Fruit fly (Drosophila melanogaster): ENCODE data around the gene trn.

The trn gene

DNA sequence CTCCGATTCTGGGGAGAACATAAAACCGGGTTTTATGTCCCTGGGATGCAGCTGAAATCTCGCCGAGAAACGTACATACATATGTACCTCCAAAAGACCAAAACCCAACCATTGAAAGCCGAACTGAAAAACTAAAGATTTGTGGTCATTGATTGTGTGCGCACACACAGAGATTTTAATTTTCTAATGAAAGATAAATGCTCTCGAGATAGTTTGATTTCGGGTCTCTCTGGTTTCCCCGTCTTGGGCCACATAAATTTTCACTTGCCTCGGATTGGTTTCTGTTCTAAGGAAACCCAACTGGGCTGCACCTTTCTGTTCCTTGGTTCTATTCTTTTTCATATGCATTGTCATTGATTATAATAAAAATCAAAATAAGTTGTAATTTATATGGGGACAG lies 8.2 kb upstream of the trn start:
- TF ChIP-seq Hr96 (GFP tag; optimal IDR thresholded peaks at IDR 0.05), result no peak
- no peak for TF ChIP-seq kay (GFP tag; ENCODE audit: borderline replicate concordance)
- no peak for TF ChIP-seq CG12768 (GFP tag; optimal IDR thresholded peaks at IDR 0.05)

DNA sequence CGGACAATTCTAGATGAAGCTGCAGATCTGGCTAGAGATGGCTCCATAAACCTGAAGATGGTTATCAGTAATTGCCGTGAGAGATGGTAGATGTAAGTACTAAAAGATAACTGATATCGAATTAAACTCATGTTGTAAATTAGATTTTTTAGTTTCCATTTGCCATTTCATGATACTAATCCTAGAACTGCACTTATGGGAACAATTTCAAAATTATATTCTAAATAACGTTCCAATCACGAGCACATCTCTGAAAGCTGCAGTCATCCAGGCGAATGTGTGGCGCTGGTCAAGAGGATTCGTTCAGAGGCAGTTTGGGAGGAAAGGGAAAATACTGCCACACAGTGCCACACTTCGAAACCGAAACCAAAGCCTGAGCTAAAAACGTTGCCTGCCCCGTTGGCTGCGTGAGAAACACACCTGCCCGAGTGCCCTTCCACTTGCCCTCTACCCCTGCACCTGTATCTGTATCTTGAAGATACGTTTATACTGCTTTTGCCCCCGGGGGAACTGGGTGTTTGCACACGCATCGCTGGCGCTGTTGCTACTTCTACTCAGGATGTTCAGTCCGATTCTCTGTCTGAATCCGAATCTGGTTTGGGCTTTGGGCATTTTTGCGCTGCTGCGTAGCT lies 6.6 kb upstream of the trn start:
- no peak for TF ChIP-seq cic (GFP tag; optimal IDR thresholded peaks at IDR 0.05)
- no peak for TF ChIP-seq CG7045 (GFP tag; optimal IDR thresholded peaks at IDR 0.05)
- TF ChIP-seq bab1 (GFP tag; optimal IDR thresholded peaks at IDR 0.05), result no peak
- TF ChIP-seq toe (GFP tag; optimal IDR thresholded peaks at IDR 0.05), result no peak
- no peak for TF ChIP-seq CG5204 (GFP tag; optimal IDR thresholded peaks at IDR 0.05)
- no peak for TF ChIP-seq Clk (GFP tag; optimal IDR thresholded peaks at IDR 0.05)
- TF ChIP-seq Crg-1 (GFP tag; optimal IDR thresholded peaks at IDR 0.05), result no peak
- no peak for TF ChIP-seq pad (GFP tag; optimal IDR thresholded peaks at IDR 0.05)
- TF ChIP-seq CG1620 (GFP tag; optimal IDR thresholded peaks at IDR 0.05), result no peak
- TF ChIP-seq CG14711 (tag; optimal IDR thresholded peaks at IDR 0.05), result no peak
- TF ChIP-seq CG12768 (GFP tag; optimal IDR thresholded peaks at IDR 0.05), result no peak
- no peak for TF ChIP-seq CG11617 (GFP tag; optimal IDR thresholded peaks at IDR 0.05)
- TF ChIP-seq CG7101 (tag; optimal IDR thresholded peaks at IDR 0.05), result no peak
- TF ChIP-seq Hr96 (GFP tag; optimal IDR thresholded peaks at IDR 0.05), result no peak
- TF ChIP-seq tj (GFP tag; optimal IDR thresholded peaks at IDR 0.05), result no peak

DNA sequence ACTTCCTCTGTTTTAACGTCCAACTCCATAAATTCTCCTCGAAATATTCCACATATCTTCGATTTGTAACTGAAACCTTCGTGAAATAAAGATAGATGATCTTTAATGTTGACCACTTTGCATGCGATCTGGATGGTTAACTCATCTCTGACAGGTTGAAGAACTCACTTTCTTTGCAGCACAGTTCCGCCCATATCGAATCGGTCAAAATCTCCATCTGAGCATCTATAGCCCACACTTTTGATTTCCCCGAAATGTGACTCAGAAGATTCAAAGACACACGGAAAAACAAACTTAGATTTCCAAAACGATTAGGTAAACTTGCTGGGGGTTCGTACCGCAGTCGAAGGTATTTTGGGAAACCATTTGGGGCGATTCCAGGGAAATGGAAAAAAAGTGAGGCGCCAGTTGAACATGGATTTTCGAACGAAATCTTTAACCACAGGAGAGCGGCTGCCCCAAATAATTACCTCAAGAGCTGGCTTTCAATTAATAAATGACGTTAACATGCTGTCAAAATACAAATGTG lies 5.7 kb upstream of the trn start:
- no peak for TF ChIP-seq Mnt (GFP tag; optimal IDR thresholded peaks at IDR 0.05)
- TF ChIP-seq CG11617 (GFP tag; optimal IDR thresholded peaks at IDR 0.05), result no peak
- TF ChIP-seq CG5204 (GFP tag; optimal IDR thresholded peaks at IDR 0.05), result no peak
- TF ChIP-seq CG33017 (tag; optimal IDR thresholded peaks at IDR 0.05), result no peak

DNA sequence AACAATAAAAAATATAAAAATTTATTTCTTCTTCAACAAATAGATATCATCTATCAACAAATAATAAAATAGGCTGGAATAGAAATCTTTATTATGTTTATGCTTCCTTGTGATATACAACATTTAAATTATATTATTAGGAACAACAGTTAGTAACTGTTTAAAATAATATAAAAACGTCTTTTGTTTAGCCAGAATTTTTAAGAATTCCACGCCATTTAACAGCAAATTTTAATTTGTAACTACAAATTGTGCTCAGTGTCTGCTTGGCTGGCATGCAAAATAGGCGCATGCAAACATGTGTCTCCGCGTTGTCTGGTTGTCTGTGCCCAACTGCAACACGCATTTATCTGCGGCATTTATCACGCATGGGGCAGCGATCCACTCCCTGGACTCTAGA lies 4.7 kb upstream of the trn start:
- TF ChIP-seq tj (GFP tag; optimal IDR thresholded peaks at IDR 0.05) (no peak), bab1 (GFP tag; optimal IDR thresholded peaks at IDR 0.05) (no peak), CG5204 (GFP tag; optimal IDR thresholded peaks at IDR 0.05) (no peak), toe (GFP tag; optimal IDR thresholded peaks at IDR 0.05) (no peak), cnc (optimal IDR thresholded peaks at IDR 0.05) (no peak), CG7101 (tag; optimal IDR thresholded peaks at IDR 0.05) (no peak), kay (GFP tag; ENCODE audit: borderline replicate concordance) (no peak), CG14711 (tag; optimal IDR thresholded peaks at IDR 0.05) (no peak)

DNA sequence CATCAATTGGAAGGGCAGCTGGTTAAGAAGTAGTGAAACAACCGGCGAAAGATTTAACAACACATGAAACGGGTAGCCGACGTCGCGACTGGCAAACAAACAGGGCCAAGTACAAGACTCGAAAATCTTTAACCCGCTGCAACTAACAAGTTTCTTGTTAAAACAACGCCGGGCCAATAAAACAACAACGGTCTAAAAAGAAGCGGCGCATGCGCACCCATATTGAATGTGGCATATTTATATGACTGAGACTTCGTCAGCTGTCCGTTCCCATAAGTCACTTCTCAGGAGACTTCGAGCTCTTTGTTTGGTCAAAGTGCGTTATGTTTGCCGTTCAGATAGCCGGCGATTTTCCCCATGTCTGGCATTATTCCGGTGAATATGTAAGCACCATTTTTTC lies 2.6 kb upstream of the trn start:
- no peak for TF ChIP-seq CG5204 (GFP tag; optimal IDR thresholded peaks at IDR 0.05)
- no peak for TF ChIP-seq bab1 (GFP tag; optimal IDR thresholded peaks at IDR 0.05)
- TF ChIP-seq tj (GFP tag; optimal IDR thresholded peaks at IDR 0.05), result no peak
- TF ChIP-seq cnc (optimal IDR thresholded peaks at IDR 0.05), result no peak
- TF ChIP-seq CG7101 (tag; optimal IDR thresholded peaks at IDR 0.05), result no peak
- no peak for TF ChIP-seq CG11617 (GFP tag; optimal IDR thresholded peaks at IDR 0.05)
- no peak for TF ChIP-seq CG33017 (tag; optimal IDR thresholded peaks at IDR 0.05)
- TF ChIP-seq CG14711 (tag; optimal IDR thresholded peaks at IDR 0.05), result no peak
- no peak for TF ChIP-seq CG12768 (GFP tag; optimal IDR thresholded peaks at IDR 0.05)

DNA sequence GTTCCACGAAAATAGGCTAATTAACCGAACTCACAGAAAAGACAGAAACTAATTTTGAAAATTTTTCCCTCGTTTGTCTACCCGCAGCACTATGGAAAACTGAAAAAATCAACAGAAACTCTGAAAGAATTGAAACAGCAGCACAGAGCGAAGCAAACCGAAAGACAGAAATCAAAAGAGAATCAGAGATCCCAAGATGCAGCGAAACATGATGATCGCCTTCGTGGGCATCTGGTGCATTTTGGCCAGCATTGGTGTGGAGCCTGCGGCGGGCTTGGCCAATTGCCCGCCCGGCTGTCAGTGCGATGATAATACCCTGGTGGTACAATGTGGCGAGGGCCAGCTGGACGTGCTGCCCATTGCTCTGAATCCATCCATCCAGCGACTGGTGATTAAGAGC lies 1.0 kb downstream of the trn start:
- TF ChIP-seq CG7045 (GFP tag; optimal IDR thresholded peaks at IDR 0.05), result no peak
- no peak for TF ChIP-seq CG33017 (tag; optimal IDR thresholded peaks at IDR 0.05)
- TF ChIP-seq CG11617 (GFP tag; optimal IDR thresholded peaks at IDR 0.05), result no peak
- no peak for TF ChIP-seq kay (GFP tag; ENCODE audit: borderline replicate concordance)
- no peak for TF ChIP-seq ovo (GFP tag; optimal IDR thresholded peaks at IDR 0.05)
- no peak for TF ChIP-seq CG5204 (GFP tag; optimal IDR thresholded peaks at IDR 0.05)
- TF ChIP-seq CG7101 (tag; optimal IDR thresholded peaks at IDR 0.05), result no peak
- no peak for TF ChIP-seq bab1 (GFP tag; optimal IDR thresholded peaks at IDR 0.05)
- TF ChIP-seq Crg-1 (GFP tag; optimal IDR thresholded peaks at IDR 0.05), result no peak
- no peak for TF ChIP-seq Clk (GFP tag; optimal IDR thresholded peaks at IDR 0.05)
- TF ChIP-seq tj (GFP tag; optimal IDR thresholded peaks at IDR 0.05), result no peak
- TF ChIP-seq CG1620 (GFP tag; optimal IDR thresholded peaks at IDR 0.05), result no peak
- no peak for TF ChIP-seq CG12768 (GFP tag; optimal IDR thresholded peaks at IDR 0.05)
- no peak for TF ChIP-seq Mnt (GFP tag; optimal IDR thresholded peaks at IDR 0.05)
- no peak for TF ChIP-seq cnc (optimal IDR thresholded peaks at IDR 0.05)
- TF ChIP-seq Hr96 (GFP tag; optimal IDR thresholded peaks at IDR 0.05), result no peak
- TF ChIP-seq cic (GFP tag; optimal IDR thresholded peaks at IDR 0.05), result no peak

DNA sequence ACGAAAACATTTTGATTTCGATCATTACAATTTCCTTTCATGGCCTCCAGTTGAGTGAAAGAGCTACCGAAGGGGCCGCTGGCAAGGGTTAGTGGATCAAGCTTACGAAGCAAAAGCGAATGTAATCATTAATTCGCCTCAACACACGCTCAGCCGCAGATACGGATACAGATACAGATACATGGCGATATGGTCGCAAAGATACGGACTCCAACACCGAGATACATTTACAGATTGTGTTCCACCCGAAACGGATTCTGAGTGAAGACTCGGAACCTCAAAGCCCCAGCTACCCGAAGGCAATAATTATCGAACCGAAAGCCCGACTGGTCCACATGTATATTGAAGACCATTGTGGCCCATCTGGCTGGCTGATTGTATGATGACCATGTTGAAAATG lies 4.9 kb downstream of the trn start:
- TF ChIP-seq CG1620 (GFP tag; optimal IDR thresholded peaks at IDR 0.05) (no peak), tj (GFP tag; optimal IDR thresholded peaks at IDR 0.05) (no peak), Mnt (GFP tag; optimal IDR thresholded peaks at IDR 0.05) (no peak), Clk (GFP tag; optimal IDR thresholded peaks at IDR 0.05) (no peak), ovo (GFP tag; optimal IDR thresholded peaks at IDR 0.05) (no peak), CG33017 (tag; optimal IDR thresholded peaks at IDR 0.05) (no peak), CG7045 (GFP tag; optimal IDR thresholded peaks at IDR 0.05) (no peak), CG7101 (tag; optimal IDR thresholded peaks at IDR 0.05) (no peak), CG5204 (GFP tag; optimal IDR thresholded peaks at IDR 0.05) (no peak), Hr96 (GFP tag; optimal IDR thresholded peaks at IDR 0.05) (no peak)

Data from whole organism, adult.